Worm (Caenorhabditis elegans) whole organism, mixed stage, embryonic: ENCODE measurements around the gene F17H10.4.

Experiments used
- blmp-1 ChIP-seq: fragments of 150-350 bp; optimal IDR thresholded peaks from 2 replicates; lab custom pipeline; 2014; ENCODE audit warnings: missing biosample characterization, missing genetic modification characterization
- ceh-39 ChIP-seq: fragments of 150-350 bp; optimal IDR thresholded peaks from 2 replicates; lab custom pipeline; 2014; ENCODE audit warnings: missing biosample characterization, missing genetic modification characterization
- elt-1 ChIP-seq: sonication (generic microtip); optimal IDR thresholded peaks from 2 replicates; lab custom pipeline; 2017; ENCODE audit warnings: missing genetic modification characterization, mild to moderate bottlenecking, missing compliant biosample characterization, antibody characterized with exemption, moderate library complexity, borderline replicate concordance; ENCODE audit not compliant: insufficient read depth
- lsy-2 ChIP-seq: fragments of 150-350 bp; optimal IDR thresholded peaks from 2 replicates; lab custom pipeline; 2014; ENCODE audit warnings: missing biosample characterization, missing genetic modification characterization
- pha-4 ChIP-seq: fragments of 150-350 bp; optimal IDR thresholded peaks from 2 replicates; lab custom pipeline; 2018; ENCODE audit warnings: missing biosample characterization, missing genetic modification reagents, missing genetic modification characterization
- snpc-4 ChIP-seq: fragments of 150-350 bp; optimal IDR thresholded peaks from 2 replicates; lab custom pipeline; 2014; ENCODE audit warnings: missing biosample characterization, missing genetic modification characterization
- tbx-8 ChIP-seq: fragments of 200-800 bp; sonication (Bioruptor generic); optimal IDR thresholded peaks from 2 replicates; lab custom pipeline; 2018; ENCODE audit warnings: mild to moderate bottlenecking, missing genetic modification characterization, moderate library complexity, missing compliant biosample characterization
- ztf-11 ChIP-seq: fragments of 150-350 bp; optimal IDR thresholded peaks from 2 replicates; lab custom pipeline; 2014; ENCODE audit warnings: missing biosample characterization, missing genetic modification characterization

- TF ChIP-seq ceh-39 (tag; lab: Kevin White, UChicago) (no peak), lsy-2 (tag; lab: Kevin White, UChicago) (no peak), elt-1 (tag; lab: Kevin White, UChicago) (no peak), pha-4 (tag; lab: Kevin White, UChicago) (no peak), ztf-11 (tag; lab: Kevin White, UChicago) (no peak), snpc-4 (tag; lab: Kevin White, UChicago) (no peak), blmp-1 (tag; lab: Kevin White, UChicago) (no peak), tbx-8 (GFP tag; lab: Kevin White, UChicago) (no peak)
Observed at ce11 chrX:13082326-13082725, 44.0 kb downstream of the F17H10.4 start, which contains the start of gene str-10.
